Worm (Caenorhabditis elegans) whole organism, L4 larva: ENCODE data around the gene clec-160.

ENCODE experiments used
- D1046.2 ChIP-seq: fragments of 200-800 bp; sonication (Bioruptor generic); IDR thresholded peaks from 2 replicates; pipeline ENCODE4 v1.3.6; 2022; ENCODE audit warnings: missing genetic modification characterization, missing compliant biosample characterization
- F26F4.8 ChIP-seq: fragments of 200-800 bp; sonication (Bioruptor generic); conservative IDR thresholded peaks from 2 replicates; pipeline ENCODE4 v1.3.6; 2022; ENCODE audit warnings: missing genetic modification characterization, missing compliant biosample characterization
- R02D3.7 ChIP-seq: fragments of 150-350 bp; sonication (generic microtip); optimal IDR thresholded peaks from 3 replicates; lab custom pipeline; 2014; ENCODE audit warnings: missing biosample characterization, missing genetic modification characterization
- Y48G9A.11 ChIP-seq: fragments of 200-800 bp; sonication (Bioruptor generic); IDR thresholded peaks from 2 replicates; pipeline ENCODE4 v1.3.6; 2022; ENCODE audit warnings: missing genetic modification reagents, missing genetic modification characterization, missing compliant biosample characterization
- Y5F2A.4 ChIP-seq: fragments of 200-800 bp; sonication (Bioruptor generic); optimal IDR thresholded peaks from 2 replicates; lab custom pipeline; 2018; ENCODE audit warnings: mild to moderate bottlenecking, missing genetic modification characterization, missing compliant biosample characterization
- Y75B8A.6 ChIP-seq: fragments of 200-800 bp; sonication (Bioruptor generic); IDR thresholded peaks from 2 replicates; pipeline ENCODE4 v1.3.6; 2022; ENCODE audit warnings: missing genetic modification reagents, missing genetic modification characterization, missing compliant biosample characterization
- ZK546.5 ChIP-seq, 2 experiments: sonication (generic microtip); optimal IDR thresholded peaks; 2 replicates each; lab custom pipeline; 2017; ENCODE audit warnings: missing biosample characterization in 2 of 2, missing genetic modification characterization in 2 of 2
- aha-1 ChIP-seq: fragments of 150-350 bp; peaks from one replicate; lab custom pipeline; 2014; ENCODE audit warnings: missing biosample characterization, missing genetic modification characterization
- aly-2 ChIP-seq: sonication (generic microtip); optimal IDR thresholded peaks from 2 replicates; lab custom pipeline; 2018; ENCODE audit warnings: missing biosample characterization, missing genetic modification characterization
- arid-1 ChIP-seq: fragments of 200-800 bp; sonication (Bioruptor generic); conservative IDR thresholded peaks from 2 replicates; pipeline ENCODE4 v1.3.6; 2022; ENCODE audit warnings: missing genetic modification reagents, missing genetic modification characterization, missing compliant biosample characterization
- ceh-20 ChIP-seq: fragments of 200-800 bp; sonication (Bioruptor generic); IDR thresholded peaks from 2 replicates; pipeline ENCODE4 v1.3.6; 2022; ENCODE audit warnings: missing genetic modification reagents, missing genetic modification characterization, missing compliant biosample characterization
- ceh-32 ChIP-seq: sonication (generic microtip); optimal IDR thresholded peaks from 2 replicates; lab custom pipeline; 2016; ENCODE audit warnings: mild to moderate bottlenecking, missing genetic modification characterization, missing compliant biosample characterization; ENCODE audit not compliant: poor library complexity
- ceh-82 ChIP-seq: sonication (generic microtip); optimal IDR thresholded peaks from 2 replicates; lab custom pipeline; 2017; ENCODE audit warnings: missing biosample characterization, missing genetic modification characterization
- cey-2 ChIP-seq: sonication (generic microtip); optimal IDR thresholded peaks from 3 replicates; lab custom pipeline; 2017; ENCODE audit warnings: missing genetic modification characterization, mild to moderate bottlenecking, missing compliant biosample characterization, antibody characterized with exemption, borderline replicate concordance; ENCODE audit not compliant: insufficient read depth
- ctbp-1 ChIP-seq: fragments of 200-800 bp; sonication (Bioruptor generic); IDR thresholded peaks from 2 replicates; pipeline ENCODE4 v1.3.6; 2022; ENCODE audit warnings: missing genetic modification reagents, missing genetic modification characterization, missing compliant biosample characterization
- daf-16 ChIP-seq, 3 experiments: sonication (generic microtip); optimal IDR thresholded peaks; 2 replicates each; lab custom pipeline; 2016 to 2017; ENCODE audit warnings: missing genetic modification characterization in 3 of 3, missing genetic modification reagents in 3 of 3, mild to moderate bottlenecking in 2 of 3, missing compliant biosample characterization in 2 of 3, missing biosample characterization in 1 of 3, moderate library complexity in 1 of 3
- daf-19 ChIP-seq: fragments of 200-800 bp; sonication (Bioruptor generic); conservative IDR thresholded peaks from 2 replicates; pipeline ENCODE4 v1.3.6; 2022; ENCODE audit warnings: missing genetic modification characterization, missing compliant biosample characterization
- dmd-6 ChIP-seq: fragments of 200-800 bp; sonication (Bioruptor generic); IDR thresholded peaks from 2 replicates; pipeline ENCODE4 v1.3.6; 2022; ENCODE audit warnings: missing genetic modification reagents, missing genetic modification characterization, missing compliant biosample characterization
- dmd-9 ChIP-seq: fragments of 200-800 bp; sonication (Bioruptor generic); IDR thresholded peaks from 2 replicates; pipeline ENCODE4 v1.3.6; 2022; ENCODE audit warnings: missing genetic modification reagents, missing genetic modification characterization, missing compliant biosample characterization
- dpl-1 ChIP-seq: fragments of 150-350 bp; optimal IDR thresholded peaks from 2 replicates; lab custom pipeline; 2014; ENCODE audit warnings: missing biosample characterization, missing genetic modification reagents, missing genetic modification characterization
- duxl-1 ChIP-seq: sonication (generic microtip); optimal IDR thresholded peaks from 2 replicates; lab custom pipeline; 2016; ENCODE audit warnings: mild to moderate bottlenecking, missing genetic modification characterization, moderate library complexity, missing compliant biosample characterization; ENCODE audit not compliant: poor library complexity
- dve-1 ChIP-seq: sonication (generic microtip); optimal IDR thresholded peaks from 2 replicates; lab custom pipeline; 2017; ENCODE audit warnings: antibody characterized with exemption, mild to moderate bottlenecking, missing genetic modification characterization, missing compliant biosample characterization; ENCODE audit not compliant: insufficient read depth
- egl-27 ChIP-seq: sonication (generic microtip); optimal IDR thresholded peaks from 3 replicates; lab custom pipeline; 2017; ENCODE audit warnings: missing biosample characterization, missing genetic modification reagents, missing genetic modification characterization
- egl-43 ChIP-seq: fragments of 200-800 bp; sonication (Bioruptor generic); IDR thresholded peaks from 2 replicates; pipeline ENCODE4 v1.3.6; 2022; ENCODE audit warnings: missing genetic modification reagents, missing genetic modification characterization, missing compliant biosample characterization
- hlh-30 ChIP-seq: sonication (generic microtip); optimal IDR thresholded peaks from 2 replicates; lab custom pipeline; 2017; ENCODE audit warnings: antibody characterized with exemption, mild to moderate bottlenecking, missing genetic modification characterization, missing compliant biosample characterization; ENCODE audit not compliant: insufficient read depth
- lim-7 ChIP-seq: fragments of 200-800 bp; sonication (Bioruptor generic); IDR thresholded peaks from 2 replicates; pipeline ENCODE4 v1.3.6; 2022; ENCODE audit warnings: missing genetic modification characterization, missing compliant biosample characterization
- lin-29 ChIP-seq: fragments of 200-800 bp; sonication (Bioruptor generic); IDR thresholded peaks from 2 replicates; pipeline ENCODE4 v1.3.6; 2022; ENCODE audit warnings: missing genetic modification reagents, missing genetic modification characterization, missing compliant biosample characterization
- lir-3 ChIP-seq: sonication (generic microtip); optimal IDR thresholded peaks from 2 replicates; lab custom pipeline; 2016; ENCODE audit warnings: mild to moderate bottlenecking, missing genetic modification characterization, missing compliant biosample characterization
- lsy-2 ChIP-seq, 2 experiments: fragments of 150-350 bp in 1 of 2; sonication (generic microtip) in 1 of 2; optimal IDR thresholded peaks; 2 replicates each; lab custom pipeline; 2014 to 2017; ENCODE audit warnings: missing biosample characterization in 2 of 2, missing genetic modification characterization in 2 of 2
- mdl-1 ChIP-seq, 2 experiments: fragments of 150-350 bp in 1 of 2; sonication (generic microtip) in 1 of 2; optimal IDR thresholded peaks; 2 replicates each; lab custom pipeline; 2014 to 2017; ENCODE audit warnings: missing biosample characterization in 2 of 2, missing genetic modification characterization in 2 of 2
- mes-2 ChIP-seq: sonication (generic microtip); optimal IDR thresholded peaks from 2 replicates; lab custom pipeline; 2016; ENCODE audit warnings: missing genotype, mild to moderate bottlenecking, missing genetic modification characterization, missing compliant biosample characterization; ENCODE audit not compliant: poor library complexity, severe bottlenecking
- mxl-2 ChIP-seq: fragments of 200-800 bp; sonication (Bioruptor generic); conservative IDR thresholded peaks from 2 replicates; pipeline ENCODE4 v1.3.6; 2022; ENCODE audit warnings: missing genetic modification reagents, missing genetic modification characterization, missing compliant biosample characterization
- mxl-3 ChIP-seq: fragments of 200-800 bp; sonication (Bioruptor generic); optimal IDR thresholded peaks from 2 replicates; lab custom pipeline; 2018; ENCODE audit warnings: mild to moderate bottlenecking, missing genetic modification characterization, missing compliant biosample characterization
- nhr-102 ChIP-seq: sonication (generic microtip); optimal IDR thresholded peaks from 2 replicates; lab custom pipeline; 2016; ENCODE audit warnings: mild to moderate bottlenecking, missing genetic modification characterization, moderate library complexity, missing compliant biosample characterization
- nhr-237 ChIP-seq: sonication (generic microtip); optimal IDR thresholded peaks from 2 replicates; lab custom pipeline; 2017; ENCODE audit warnings: missing biosample characterization, missing genetic modification characterization
- nhr-25 ChIP-seq: sonication (generic microtip); optimal IDR thresholded peaks from 2 replicates; lab custom pipeline; 2017; ENCODE audit warnings: missing genetic modification characterization, mild to moderate bottlenecking, missing compliant biosample characterization, antibody characterized with exemption, moderate library complexity, borderline replicate concordance; ENCODE audit not compliant: insufficient read depth
- nhr-42 ChIP-seq: fragments of 200-800 bp; sonication (Bioruptor generic); IDR thresholded peaks from 2 replicates; pipeline ENCODE4 v1.3.6; 2022; ENCODE audit warnings: missing genetic modification characterization, missing compliant biosample characterization
- nhr-48 ChIP-seq: sonication (generic microtip); optimal IDR thresholded peaks from 2 replicates; lab custom pipeline; 2016; ENCODE audit warnings: mild to moderate bottlenecking, missing genetic modification characterization, missing compliant biosample characterization
- rbr-2 ChIP-seq: sonication (generic microtip); optimal IDR thresholded peaks from 2 replicates; lab custom pipeline; 2016; ENCODE audit warnings: missing genotype, missing genetic modification characterization, missing compliant biosample characterization
- saeg-2 ChIP-seq: fragments of 200-800 bp; sonication (Bioruptor generic); IDR thresholded peaks from 2 replicates; pipeline ENCODE4 v1.3.6; 2022; ENCODE audit warnings: missing genetic modification reagents, missing genetic modification characterization, missing compliant biosample characterization
- skn-1 ChIP-seq: fragments of 150-350 bp; optimal IDR thresholded peaks from 2 replicates; lab custom pipeline; 2014; ENCODE audit warnings: missing biosample characterization, missing genetic modification characterization
- spr-3 ChIP-seq: fragments of 200-800 bp; sonication (Bioruptor generic); optimal IDR thresholded peaks from 2 replicates; lab custom pipeline; 2018; ENCODE audit warnings: mild to moderate bottlenecking, missing genetic modification characterization, missing compliant biosample characterization
- tra-1 ChIP-seq: fragments of 200-800 bp; sonication (Bioruptor generic); IDR thresholded peaks from 2 replicates; pipeline ENCODE4 v1.3.6; 2022; ENCODE audit warnings: missing genetic modification reagents, missing genetic modification characterization, missing compliant biosample characterization
- unc-39 ChIP-seq: sonication (generic microtip); optimal IDR thresholded peaks from 2 replicates; lab custom pipeline; 2017; ENCODE audit warnings: missing biosample characterization, missing genetic modification characterization
- unc-62 ChIP-seq, 3 experiments: fragments of 150-350 bp in 1 of 3; sonication (generic microtip); optimal IDR thresholded peaks in 2 of 3; peaks in 1 of 3; 1 replicate in 1 of 3; 2 replicates in 2 of 3; lab custom pipeline; 2014 to 2017; ENCODE audit warnings: missing biosample characterization in 3 of 3, missing genetic modification characterization in 3 of 3, missing genetic modification reagents in 3 of 3, missing genotype in 1 of 3

The clec-160 gene

ce11 chrIII:8235880-8236279, 39.9 kb downstream of the clec-160 start, which contains the start of gene C02F5.5:
Gene C02F5.5 (plus strand): TSS chrIII:8236180.
- no peak for TF ChIP-seq arid-1 (GFP tag; lab: Robert Waterston, UW)
- TF ChIP-seq mxl-3 (GFP tag; lab: Kevin White, UChicago): no peak
- TF ChIP-seq aha-1 (tag; lab: Kevin White, UChicago): no peak

DNA sequence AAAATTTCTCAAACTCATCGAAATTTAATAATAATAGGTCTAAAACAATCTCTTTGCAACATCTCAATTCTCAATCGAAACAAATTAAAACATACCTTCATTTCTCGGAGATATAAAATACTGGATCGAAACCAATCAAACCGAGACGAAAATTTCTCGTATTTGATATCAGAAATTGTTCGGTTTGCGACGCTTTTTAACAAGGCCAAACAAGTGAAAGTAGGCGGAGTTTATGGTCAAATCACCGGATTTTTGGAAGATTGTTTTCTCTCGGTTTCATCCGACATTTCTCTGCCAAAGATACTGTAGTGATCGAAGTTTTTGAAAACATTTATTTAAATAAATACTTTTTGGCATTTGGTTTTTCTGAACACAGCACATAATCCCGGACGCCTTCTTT, 40.4 kb downstream of the clec-160 start, which contains the start of gene C02F5.14:
C02F5.14 (minus strand) TSS at position 157 of the 400 bp plus-strand sequence.
- no peak for TF ChIP-seq nhr-25 (tag; lab: Kevin White, UChicago)
- TF ChIP-seq dpl-1: no peak
- TF ChIP-seq nhr-42 (GFP tag; lab: Robert Waterston, UW): no peak
- no peak for TF ChIP-seq hlh-30 (tag; lab: Kevin White, UChicago)
- TF ChIP-seq daf-19 (GFP tag; lab: Robert Waterston, UW): no peak
- TF ChIP-seq Y48G9A.11: no peak
- no peak for TF ChIP-seq unc-39 (tag; lab: Kevin White, UChicago)
- TF ChIP-seq daf-16 (GFP tag; optimal IDR thresholded peaks at IDR 0.05; lab: Kevin White, UChicago): no peak
- TF ChIP-seq daf-16 (tag; optimal IDR thresholded peaks at IDR 0.05; lab: Kevin White, UChicago): no peak
- no peak for TF ChIP-seq mxl-2 (GFP tag; lab: Robert Waterston, UW)
- no peak for TF ChIP-seq mes-2 (tag; lab: Kevin White, UChicago)
- no peak for TF ChIP-seq tra-1
- no peak for TF ChIP-seq lsy-2 (tag; optimal IDR thresholded peaks at IDR 0.05; lab: Kevin White, UChicago)
- no peak for TF ChIP-seq ceh-82 (tag; lab: Kevin White, UChicago)
- no peak for TF ChIP-seq dmd-6
- TF ChIP-seq ceh-32 (tag; lab: Kevin White, UChicago): no peak
- no peak for TF ChIP-seq egl-43

ce11 chrIII:8232634-8233033, 43.1 kb downstream of the clec-160 start, which contains the start of gene henn-1:
Gene henn-1 (plus strand): TSS chrIII:8232651.
- TF ChIP-seq nhr-48 (tag; lab: Kevin White, UChicago): no peak
- TF ChIP-seq lim-7: no peak
- no peak for TF ChIP-seq D1046.2 (GFP tag; lab: Robert Waterston, UW)
- peak in 1 of 2 experiments; percentile 56 for TF ChIP-seq unc-62 (GFP tag; optimal IDR thresholded peaks at IDR 0.05 in 1 of 2; lab: Kevin White, UChicago)
- TF ChIP-seq unc-62 (tag; optimal IDR thresholded peaks at IDR 0.05; lab: Kevin White, UChicago): no peak
- TF ChIP-seq cey-2: no peak
- no peak for TF ChIP-seq R02D3.7 (tag; lab: Kevin White, UChicago)
- no peak for TF ChIP-seq ceh-82 (tag; lab: Kevin White, UChicago)
- TF ChIP-seq mdl-1 (tag; optimal IDR thresholded peaks at IDR 0.05; lab: Kevin White, UChicago): no peak
- no peak for TF ChIP-seq ZK546.5 (tag; optimal IDR thresholded peaks at IDR 0.05; lab: Kevin White, UChicago)
- TF ChIP-seq dmd-6: no peak
- TF ChIP-seq egl-27 (tag; lab: Kevin White, UChicago): no peak
- TF ChIP-seq skn-1 (tag; lab: Kevin White, UChicago): no peak
- TF ChIP-seq mxl-3 (GFP tag; lab: Kevin White, UChicago): no peak
- TF ChIP-seq lir-3: no peak
- no peak for TF ChIP-seq duxl-1
- no peak for TF ChIP-seq rbr-2 (tag; lab: Kevin White, UChicago)
- TF ChIP-seq nhr-237 (tag; lab: Kevin White, UChicago): no peak
- no peak for TF ChIP-seq aly-2
- TF ChIP-seq Y5F2A.4: no peak
- no peak for TF ChIP-seq nhr-42 (GFP tag; lab: Robert Waterston, UW)
- TF ChIP-seq ceh-20 (GFP tag; lab: Robert Waterston, UW): no peak
- TF ChIP-seq saeg-2: no peak
- TF ChIP-seq ctbp-1: 0 out of 2 replicates have a peak, but pooled peaks have one; percentile 8
- no peak for TF ChIP-seq lin-29
- TF ChIP-seq tra-1: no peak
- no peak for TF ChIP-seq F26F4.8 (GFP tag; lab: Robert Waterston, UW)
- no peak for TF ChIP-seq Y48G9A.11
- TF ChIP-seq dve-1: peak; percentile 16
- no peak for TF ChIP-seq dmd-9 (GFP tag; lab: Robert Waterston, UW)
- no peak for TF ChIP-seq nhr-102
- no peak for TF ChIP-seq Y75B8A.6 (GFP tag; lab: Robert Waterston, UW)
- TF ChIP-seq spr-3: no peak
